Fruit fly (Drosophila melanogaster) whole organism, embryonic: ENCODE results near the gene I-2.

ENCODE experiments used
- Asciz ChIP-seq: fragments of 200-800 bp; sonication (Bioruptor generic); optimal IDR thresholded peaks from 2 replicates; lab custom pipeline; 2017; ENCODE audit warnings: missing biosample characterization, mild to moderate bottlenecking, missing genetic modification characterization, missing genetic modification reagents
- C15 ChIP-seq: fragments of 200-800 bp; sonication (Bioruptor generic); IDR thresholded peaks from 3 replicates; pipeline ENCODE4 v1.3.6; 2022; ENCODE audit warnings: missing biosample characterization, missing genetic modification characterization
- CG10209 ChIP-seq: fragments of 200-800 bp; sonication (Bioruptor generic); optimal IDR thresholded peaks from 3 replicates; lab custom pipeline; 2017; ENCODE audit warnings: missing biosample characterization, mild to moderate bottlenecking, missing genetic modification characterization, missing genetic modification reagents
- CG15269 ChIP-seq: fragments of 200-800 bp; sonication (Bioruptor generic); optimal IDR thresholded peaks from 2 replicates; lab custom pipeline; 2018; ENCODE audit warnings: missing biosample characterization, mild to moderate bottlenecking, missing genetic modification characterization, moderate library complexity
- CG1602 ChIP-seq: fragments of 200-800 bp; sonication (Bioruptor generic); optimal IDR thresholded peaks from 3 replicates; lab custom pipeline; 2016; ENCODE audit warnings: missing biosample characterization, missing genetic modification characterization
- CG17328 ChIP-seq: fragments of 200-800 bp; sonication (Bioruptor generic); IDR thresholded peaks from 2 replicates; pipeline ENCODE4 v1.3.6; 2022; ENCODE audit warnings: missing biosample characterization, missing genetic modification characterization
- CG1792 ChIP-seq: fragments of 200-800 bp; sonication (Bioruptor generic); optimal IDR thresholded peaks from 2 replicates; lab custom pipeline; 2016; ENCODE audit warnings: missing biosample characterization, missing genetic modification characterization
- CG34224 ChIP-seq: fragments of 200-800 bp; sonication (Bioruptor generic); IDR thresholded peaks from 3 replicates; pipeline ENCODE4 v1.3.6; 2022; ENCODE audit warnings: missing biosample characterization, missing genetic modification characterization; ENCODE audit not compliant: partially characterized antibody
- CG3995 ChIP-seq: fragments of 200-800 bp; sonication (Bioruptor generic); optimal IDR thresholded peaks from 3 replicates; lab custom pipeline; 2016; ENCODE audit warnings: missing biosample characterization, missing genetic modification characterization
- CG4360 ChIP-seq: fragments of 200-800 bp; sonication (Bioruptor generic); IDR thresholded peaks from 2 replicates; pipeline ENCODE4 v1.3.6; 2022; ENCODE audit warnings: missing biosample characterization, missing genetic modification characterization
- CG6175 ChIP-seq: fragments of 200-800 bp; sonication (Bioruptor generic); IDR thresholded peaks from 3 replicates; pipeline ENCODE4 v1.3.6; 2022; ENCODE audit warnings: missing biosample characterization, missing genetic modification characterization
- CHES-1-like ChIP-seq: fragments of 200-800 bp; sonication (Bioruptor generic); optimal IDR thresholded peaks from 2 replicates; lab custom pipeline; 2016; ENCODE audit warnings: missing biosample characterization, missing genetic modification characterization
- CrebB ChIP-seq: fragments of 200-800 bp; sonication (Bioruptor generic); optimal IDR thresholded peaks from 3 replicates; lab custom pipeline; 2018; ENCODE audit warnings: missing biosample characterization, mild to moderate bottlenecking, missing genetic modification characterization
- D ChIP-seq, 2 experiments: fragments of 200-800 bp in 1 of 2; fragments of >200 bp in 1 of 2; sonication (Bioruptor generic) in 1 of 2; optimal IDR thresholded peaks; 2 replicates in 1 of 2; 3 replicates in 1 of 2; lab custom pipeline; 2017; ENCODE audit warnings: mild to moderate bottlenecking in 1 of 2, missing biosample characterization in 1 of 2, missing genetic modification characterization in 1 of 2, missing genetic modification reagents in 1 of 2
- Dfd ChIP-seq, 2 experiments: fragments of >200 bp; optimal IDR thresholded peaks; 2 replicates each; lab custom pipeline; 2017; ENCODE audit warnings: missing biosample characterization in 2 of 2, missing genetic modification characterization in 2 of 2
- Doc3 ChIP-seq: fragments of 200-800 bp; sonication (Bioruptor generic); IDR thresholded peaks from 3 replicates; pipeline ENCODE4 v1.3.6; 2022; ENCODE audit warnings: missing biosample characterization, missing genetic modification characterization; ENCODE audit not compliant: partially characterized antibody
- E2f2 ChIP-seq: fragments of 200-800 bp; sonication (Bioruptor generic); IDR thresholded peaks from 2 replicates; pipeline ENCODE4 v1.3.6; 2022; ENCODE audit warnings: missing biosample characterization, missing genetic modification characterization
- Ets97D ChIP-seq: fragments of 200-800 bp; sonication (Bioruptor generic); optimal IDR thresholded peaks from 3 replicates; lab custom pipeline; 2016; ENCODE audit warnings: missing biosample characterization, missing genetic modification characterization
- HLH54F ChIP-seq: fragments of 200-800 bp; sonication (Bioruptor generic); optimal IDR thresholded peaks from 3 replicates; lab custom pipeline; 2016; ENCODE audit warnings: missing biosample characterization, missing genetic modification characterization
- Hr78 ChIP-seq, 2 experiments: fragments of 200-800 bp in 1 of 2; fragments of >200 bp in 1 of 2; sonication (Bioruptor generic) in 1 of 2; optimal IDR thresholded peaks; 2 replicates each; lab custom pipeline; 2017 to 2019; ENCODE audit warnings: missing biosample characterization in 2 of 2, missing genetic modification characterization in 2 of 2, mild to moderate bottlenecking in 1 of 2, moderate library complexity in 1 of 2
- Lim3 ChIP-seq: fragments of 200-800 bp; sonication (Bioruptor generic); IDR thresholded peaks from 2 replicates; pipeline ENCODE4 v1.3.6; 2022; ENCODE audit warnings: missing biosample characterization, missing genetic modification characterization
- Oaz ChIP-seq: fragments of 200-800 bp; sonication (Bioruptor generic); IDR thresholded peaks from 2 replicates; pipeline ENCODE4 v1.3.6; 2022; ENCODE audit warnings: missing biosample characterization, missing genetic modification characterization
- Pdp1 ChIP-seq, 2 experiments: fragments of 200-800 bp; sonication (Bioruptor generic); optimal IDR thresholded peaks; 3 replicates each; lab custom pipeline; 2016; ENCODE audit warnings: missing biosample characterization in 2 of 2, missing genetic modification characterization in 2 of 2, mild to moderate bottlenecking in 1 of 2, moderate library complexity in 1 of 2
- Side ChIP-seq: fragments of 200-800 bp; sonication (Bioruptor generic); optimal IDR thresholded peaks from 2 replicates; lab custom pipeline; 2016; ENCODE audit warnings: missing biosample characterization, missing genetic modification characterization
- Sry-δ ChIP-seq: fragments of 200-800 bp; sonication (Bioruptor generic); optimal IDR thresholded peaks from 2 replicates; lab custom pipeline; 2016; ENCODE audit warnings: missing biosample characterization, missing genetic modification characterization
- bab2 ChIP-seq: fragments of 200-800 bp; sonication (Bioruptor generic); optimal IDR thresholded peaks from 2 replicates; lab custom pipeline; 2016; ENCODE audit warnings: missing biosample characterization, missing genetic modification characterization
- bbx ChIP-seq: fragments of 200-800 bp; sonication (Bioruptor generic); IDR thresholded peaks from 2 replicates; pipeline ENCODE4 v1.3.6; 2022; ENCODE audit warnings: missing biosample characterization, missing genetic modification characterization; ENCODE audit not compliant: partially characterized antibody
- bowl ChIP-seq: fragments of 200-800 bp; sonication (Bioruptor generic); IDR thresholded peaks from 2 replicates; pipeline ENCODE4 v1.3.6; 2022; ENCODE audit warnings: missing biosample characterization, missing genetic modification characterization
- bsh ChIP-seq, 2 experiments: fragments of 200-800 bp; sonication (Bioruptor generic); optimal IDR thresholded peaks; 2 replicates each; lab custom pipeline; 2017 to 2018; ENCODE audit warnings: mild to moderate bottlenecking in 2 of 2, missing biosample characterization in 2 of 2, missing genetic modification characterization in 2 of 2, moderate library complexity in 1 of 2
- gem ChIP-seq: fragments of 200-800 bp; sonication (Bioruptor generic); optimal IDR thresholded peaks from 2 replicates; lab custom pipeline; 2019; ENCODE audit warnings: missing biosample characterization, mild to moderate bottlenecking, missing genetic modification characterization, moderate library complexity
- gsb-n ChIP-seq: fragments of 200-800 bp; sonication (Bioruptor generic); optimal IDR thresholded peaks from 3 replicates; lab custom pipeline; 2018; ENCODE audit warnings: missing biosample characterization, mild to moderate bottlenecking, missing genetic modification characterization
- hkb ChIP-seq, 2 experiments: fragments of 200-800 bp in 1 of 2; fragments of >200 bp in 1 of 2; sonication (Bioruptor generic) in 1 of 2; IDR thresholded peaks in 1 of 2; optimal IDR thresholded peaks in 1 of 2; 2 replicates each; pipeline versions ENCODE4 v1.3.6 to Lab custom; 2017 to 2022; ENCODE audit warnings: missing biosample characterization in 1 of 2, missing genetic modification characterization in 1 of 2
- inv ChIP-seq: fragments of 200-800 bp; sonication (Bioruptor generic); IDR thresholded peaks from 2 replicates; pipeline ENCODE4 v1.3.6; 2022; ENCODE audit warnings: missing biosample characterization, missing genetic modification characterization; ENCODE audit not compliant: partially characterized antibody
- jigr1 ChIP-seq: fragments of 200-800 bp; sonication (Bioruptor generic); IDR thresholded peaks from 3 replicates; pipeline ENCODE4 v1.3.6; 2022; ENCODE audit warnings: missing biosample characterization, missing genetic modification characterization
- lab ChIP-seq: fragments of 200-800 bp; sonication (Bioruptor generic); optimal IDR thresholded peaks from 3 replicates; lab custom pipeline; 2017; ENCODE audit warnings: missing biosample characterization, missing genetic modification characterization, mild to moderate bottlenecking, moderate library complexity, missing genetic modification reagents
- lilli ChIP-seq: fragments of 200-800 bp; sonication (Bioruptor generic); optimal IDR thresholded peaks from 3 replicates; lab custom pipeline; 2016; ENCODE audit warnings: missing biosample characterization, missing genetic modification characterization
- mam ChIP-seq: fragments of 200-800 bp; sonication (Bioruptor generic); optimal IDR thresholded peaks from 3 replicates; lab custom pipeline; 2016; ENCODE audit warnings: missing biosample characterization, missing genetic modification characterization
- pho ChIP-seq: fragments of 200-800 bp; sonication (Bioruptor generic); optimal IDR thresholded peaks from 2 replicates; lab custom pipeline; 2016; ENCODE audit warnings: missing biosample characterization, missing genetic modification characterization
- ranshi ChIP-seq: fragments of 200-800 bp; sonication (Bioruptor generic); IDR thresholded peaks from 2 replicates; pipeline ENCODE4 v1.3.6; 2022; ENCODE audit warnings: missing biosample characterization, missing genetic modification characterization
- scrt ChIP-seq: fragments of 200-800 bp; sonication (Bioruptor generic); optimal IDR thresholded peaks from 2 replicates; lab custom pipeline; 2018; ENCODE audit warnings: missing biosample characterization, mild to moderate bottlenecking, missing genetic modification characterization, moderate library complexity
- sens ChIP-seq: fragments of 200-800 bp; sonication (Bioruptor generic); peaks from one replicate; lab custom pipeline; 2016; ENCODE audit warnings: missing biosample characterization, missing genetic modification characterization
- slbo ChIP-seq: fragments of 200-800 bp; sonication (Bioruptor generic); IDR thresholded peaks from 2 replicates; pipeline ENCODE4 v1.3.6; 2022; ENCODE audit warnings: missing biosample characterization, missing genetic modification characterization
- sob ChIP-seq: fragments of 200-800 bp; sonication (Bioruptor generic); IDR thresholded peaks from 2 replicates; pipeline ENCODE4 v1.3.6; 2022; ENCODE audit warnings: missing biosample characterization, missing genetic modification characterization
- sqz ChIP-seq: fragments of 200-800 bp; sonication (Bioruptor generic); optimal IDR thresholded peaks from 3 replicates; lab custom pipeline; 2018; ENCODE audit warnings: missing biosample characterization, mild to moderate bottlenecking, missing genetic modification characterization
- sr ChIP-seq: fragments of 200-800 bp; sonication (Bioruptor generic); IDR thresholded peaks from 3 replicates; pipeline ENCODE4 v1.3.6; 2022; ENCODE audit warnings: missing biosample characterization, missing genetic modification characterization
- unc-4 ChIP-seq: fragments of 200-800 bp; sonication (Bioruptor generic); IDR thresholded peaks from 2 replicates; pipeline ENCODE4 v1.3.6; 2022; ENCODE audit warnings: missing biosample characterization, missing genetic modification characterization; ENCODE audit not compliant: partially characterized antibody
- usp ChIP-seq: fragments of >200 bp; optimal IDR thresholded peaks from 2 replicates; lab custom pipeline; 2017; ENCODE audit warnings: missing biosample characterization, missing genetic modification characterization
- zf30C ChIP-seq: fragments of 200-800 bp; sonication (Bioruptor generic); optimal IDR thresholded peaks from 3 replicates; lab custom pipeline; 2018; ENCODE audit warnings: missing biosample characterization, mild to moderate bottlenecking, missing genetic modification characterization

Gene I-2

dm6 chr3L:9864275-9865052 is 27.9 kb upstream of the I-2 start, which contains the start of the genes iPLA2-VIA and Ciz1 (continued):
- TF ChIP-seq Pdp1 (GFP tag; optimal IDR thresholded peaks at IDR 0.05; lab: Kevin White, UChicago) (peak in 1 of 2 experiments; percentile 39), lab (GFP tag; lab: Kevin White, UChicago) (no peak), bsh (GFP tag; optimal IDR thresholded peaks at IDR 0.05; lab: Kevin White, UChicago) (no peak), CG3995 (GFP tag; lab: Kevin White, UChicago) (peak; percentile 46), sqz (GFP tag; lab: Kevin White, UChicago) (peak; percentile 84), CG17328 (GFP tag; lab: Robert Waterston, UW) (no peak), sens (GFP tag; lab: Kevin White, UChicago) (peak; percentile 77), CHES-1-like (no peak), pho (GFP tag; lab: Kevin White, UChicago) (no peak), unc-4 (GFP tag; lab: Robert Waterston, UW) (peak; percentile 79), hkb (optimal IDR thresholded peaks at IDR 0.05; lab: Kevin White, UChicago) (no peak), hkb (GFP tag; IDR thresholded peaks at IDR 0.05; lab: Robert Waterston, UW) (no peak), jigr1 (no peak), Ets97D (GFP tag; lab: Kevin White, UChicago) (peak; percentile 62), mam (GFP tag; lab: Kevin White, UChicago) (peak; percentile 39), E2f2 (GFP tag; lab: Robert Waterston, UW) (no peak), sob (peak; percentile 22; the same call in 1 of the 2 replicates), D (optimal IDR thresholded peaks at IDR 0.05; lab: Kevin White, UChicago) (no peak), D (GFP tag; optimal IDR thresholded peaks at IDR 0.05; lab: Kevin White, UChicago) (no peak), Asciz (GFP tag; lab: Kevin White, UChicago) (no peak), Dfd (GFP tag; optimal IDR thresholded peaks at IDR 0.05; lab: Kevin White, UChicago) (no peak), CG34224 (GFP tag; lab: Robert Waterston, UW) (peak; percentile 44; the same call in 2 of the 3 replicates), gsb-n (tag; lab: Kevin White, UChicago) (no peak), Sry-δ (peak; percentile 96), CG4360 (GFP tag; lab: Robert Waterston, UW) (no peak), Oaz (GFP tag; lab: Robert Waterston, UW) (no peak), CG6175 (GFP tag; lab: Robert Waterston, UW) (no peak), gem (tag; lab: Kevin White, UChicago) (no peak), ranshi (GFP tag; lab: Robert Waterston, UW) (no peak), CG1602 (GFP tag; lab: Kevin White, UChicago) (peak; percentile 8), Hr78 (GFP tag; optimal IDR thresholded peaks at IDR 0.05; lab: Kevin White, UChicago) (no peak), bab2 (GFP tag; lab: Kevin White, UChicago) (peak; percentile 28), Side (GFP tag; lab: Kevin White, UChicago) (peak; percentile 13), sr (no peak), CG15269 (tag; lab: Kevin White, UChicago) (no peak), usp (GFP tag; lab: Kevin White, UChicago) (no peak), lilli (GFP tag; lab: Kevin White, UChicago) (peak; percentile 7), CG10209 (no peak), Doc3 (GFP tag; lab: Robert Waterston, UW) (peak; percentile 66), CG1792 (GFP tag; lab: Kevin White, UChicago) (no peak), bbx (GFP tag; lab: Robert Waterston, UW) (peak; percentile 70; the same call in 1 of the 2 replicates), Lim3 (no peak), inv (GFP tag; lab: Robert Waterston, UW) (peak; percentile 72), slbo (GFP tag; lab: Robert Waterston, UW) (peak; percentile 52; the same call in 1 of the 2 replicates), bowl (no peak), scrt (GFP tag; lab: Kevin White, UChicago) (no peak), CrebB (tag; lab: Kevin White, UChicago) (no peak), zf30C (GFP tag; lab: Kevin White, UChicago) (no peak), C15 (no peak), HLH54F (GFP tag; lab: Kevin White, UChicago) (peak; percentile 1)
